Worm (Caenorhabditis elegans) whole organism, midembryonic: ENCODE results near the gene Y69A2AR.25.

Experiments
- T22C8.4 ChIP-seq: fragments of 200-800 bp; sonication (Bioruptor generic); IDR thresholded peaks from 2 replicates; pipeline ENCODE4 v1.3.6; 2022; ENCODE audit warnings: missing genetic modification characterization, missing compliant biosample characterization
- cog-1 ChIP-seq: sonication (generic microtip); optimal IDR thresholded peaks from 2 replicates; lab custom pipeline; 2016; ENCODE audit warnings: missing genetic modification characterization, missing compliant biosample characterization
- flt-1 ChIP-seq: fragments of 200-800 bp; sonication (Bioruptor generic); IDR thresholded peaks from 2 replicates; pipeline ENCODE4 v1.3.6; 2022; ENCODE audit warnings: missing genetic modification characterization, missing compliant biosample characterization
- klf-2 ChIP-seq: fragments of 200-800 bp; sonication (Bioruptor generic); conservative IDR thresholded peaks from 2 replicates; pipeline ENCODE4 v1.3.6; 2022; ENCODE audit warnings: missing genetic modification reagents, missing genetic modification characterization, missing compliant biosample characterization
- med-1 ChIP-seq: sonication (generic microtip); optimal IDR thresholded peaks from 2 replicates; lab custom pipeline; 2017; ENCODE audit warnings: missing genetic modification characterization, mild to moderate bottlenecking, missing compliant biosample characterization, antibody characterized with exemption, missing genetic modification reagents; ENCODE audit not compliant: insufficient read depth
- ref-1 ChIP-seq: fragments of 200-800 bp; sonication (Bioruptor generic); conservative IDR thresholded peaks from 2 replicates; pipeline ENCODE4 v1.3.6; 2022; ENCODE audit warnings: missing genetic modification reagents, missing genetic modification characterization, missing compliant biosample characterization
- tab-1 ChIP-seq: fragments of 200-800 bp; sonication (Bioruptor generic); IDR thresholded peaks from 2 replicates; pipeline ENCODE4 v1.3.6; 2022; ENCODE audit warnings: missing genetic modification characterization, missing compliant biosample characterization
- ztf-23 ChIP-seq: fragments of 200-800 bp; sonication (Bioruptor generic); IDR thresholded peaks from 2 replicates; pipeline ENCODE4 v1.3.6; 2022; ENCODE audit warnings: missing genetic modification reagents, missing genetic modification characterization, missing compliant biosample characterization
- ztf-29 ChIP-seq: fragments of 200-800 bp; sonication (Bioruptor generic); IDR thresholded peaks from 2 replicates; pipeline ENCODE4 v1.3.6; 2022; ENCODE audit warnings: missing genetic modification reagents, missing genetic modification characterization, missing compliant biosample characterization

The Y69A2AR.25 gene

DNA sequence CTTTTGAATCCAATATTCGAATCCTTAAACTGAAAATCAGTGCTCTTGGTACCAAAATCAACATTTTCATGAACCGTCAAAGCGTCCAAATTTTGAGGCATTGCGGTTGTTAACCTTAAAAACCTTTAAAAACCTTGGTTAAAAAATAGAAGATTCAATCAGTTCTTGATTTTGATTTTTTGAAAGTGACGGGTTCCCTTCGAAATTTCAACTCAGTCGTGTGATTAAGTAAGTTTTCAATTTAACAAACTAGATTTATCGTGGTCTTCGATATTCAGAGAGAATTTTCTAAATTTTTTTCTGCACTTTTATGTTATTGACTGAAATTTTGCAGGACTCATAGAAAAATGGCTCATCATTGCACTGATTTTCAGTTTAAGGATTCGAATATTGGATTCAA lies at the start of gene Y69A2AR.25, which contains the start of gene Y69A2AR.12:
Gene Y69A2AR.25 (minus strand): TSS at position 101 of the 400 bp plus-strand sequence.
Gene Y69A2AR.12 (plus strand): TSS at position 348 of the 400 bp plus-strand sequence.
- no peak for TF ChIP-seq ztf-23 (GFP tag; lab: Robert Waterston, UW)
- TF ChIP-seq flt-1 (GFP tag; lab: Robert Waterston, UW) = no peak
- TF ChIP-seq ztf-29 (GFP tag; lab: Robert Waterston, UW) = no peak

DNA sequence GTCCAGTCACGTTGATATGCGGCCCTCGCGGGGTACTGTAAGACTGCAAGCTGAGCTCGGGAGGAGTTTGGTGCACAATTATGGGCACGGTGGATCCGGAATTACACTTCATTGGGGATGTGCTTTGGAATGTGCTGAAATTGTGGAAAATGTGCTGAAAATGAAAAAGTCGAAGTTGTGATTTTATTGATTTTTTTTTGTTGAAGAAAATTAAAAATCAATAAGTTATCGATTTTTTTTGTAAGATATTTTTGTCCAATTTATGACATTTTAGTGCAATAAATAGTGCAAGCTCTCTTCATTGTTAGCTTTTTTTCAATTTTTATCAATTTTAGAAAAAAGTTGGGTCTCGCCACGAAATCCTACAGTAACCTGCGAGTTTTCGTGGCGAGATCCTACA lies 48.7 kb upstream of the Y69A2AR.25 start:
- TF ChIP-seq med-1 (no peak), tab-1 (GFP tag; lab: Robert Waterston, UW) (no peak), T22C8.4 (GFP tag; lab: Robert Waterston, UW) (peak; percentile 69; the same call in 1 of the 2 replicates), ztf-29 (GFP tag; lab: Robert Waterston, UW) (no peak), ref-1 (GFP tag; lab: Robert Waterston, UW) (no peak)

ce11 chrIV:2613754-2614244 lies 45.6 kb upstream of the Y69A2AR.25 start, which contains the start of gene daao-1:
TSS of gene daao-1 (plus strand) at chrIV:2614194.
- TF ChIP-seq ztf-29 (GFP tag; lab: Robert Waterston, UW) = no peak
- no peak for TF ChIP-seq T22C8.4 (GFP tag; lab: Robert Waterston, UW)
- no peak for TF ChIP-seq flt-1 (GFP tag; lab: Robert Waterston, UW)
- no peak for TF ChIP-seq ztf-23 (GFP tag; lab: Robert Waterston, UW)
- no peak for TF ChIP-seq med-1
- TF ChIP-seq cog-1 (tag; lab: Kevin White, UChicago) = no peak

- no peak for TF ChIP-seq ref-1 (GFP tag; lab: Robert Waterston, UW)
- no peak for TF ChIP-seq tab-1 (GFP tag; lab: Robert Waterston, UW)
- TF ChIP-seq klf-2 (GFP tag; lab: Robert Waterston, UW) = no peak
- TF ChIP-seq flt-1 (GFP tag; lab: Robert Waterston, UW) = no peak
- TF ChIP-seq T22C8.4 (GFP tag; lab: Robert Waterston, UW) = no peak
- TF ChIP-seq ztf-23 (GFP tag; lab: Robert Waterston, UW) = no peak
- TF ChIP-seq cog-1 (tag; lab: Kevin White, UChicago) = no peak
- TF ChIP-seq med-1 = no peak
- no peak for TF ChIP-seq ztf-29 (GFP tag; lab: Robert Waterston, UW)
Measured at ce11 chrIV:2613011-2613503, 44.9 kb upstream of the Y69A2AR.25 start, which contains the start of gene Y69A2AR.28. TSS of gene Y69A2AR.28 (minus strand) at chrIV:2613061.

- peak; percentile 28; the same call in 1 of the 2 replicates for TF ChIP-seq T22C8.4 (GFP tag; lab: Robert Waterston, UW)
- no peak for TF ChIP-seq med-1
Measured at ce11 chrIV:2610974-2611373, 42.8 kb upstream of the Y69A2AR.25 start.

DNA sequence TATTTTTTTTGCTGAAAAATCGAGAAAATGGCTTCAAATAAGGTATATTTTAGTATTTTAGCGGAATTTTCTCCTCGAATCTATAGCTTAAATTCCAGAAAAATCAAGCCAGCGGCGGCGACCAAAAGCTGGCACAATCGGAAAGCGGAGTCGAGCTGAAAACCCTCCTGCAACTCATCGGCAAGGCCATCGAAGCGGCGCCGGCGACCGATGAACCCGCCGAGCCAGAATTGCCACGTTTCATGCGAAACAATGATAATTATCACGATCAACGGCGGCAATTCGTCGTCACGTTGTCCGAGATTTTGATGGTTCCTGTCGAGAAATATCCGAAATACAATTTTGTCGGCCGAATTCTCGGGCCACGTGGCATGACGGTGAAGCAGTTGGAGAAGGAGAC lies 42.2 kb upstream of the Y69A2AR.25 start, which contains the start of gene Y69A2AR.32:
Gene Y69A2AR.32 (plus strand): TSS at position 28 of the 400 bp plus-strand sequence.
- TF ChIP-seq ztf-29 (GFP tag; lab: Robert Waterston, UW) (no peak), T22C8.4 (GFP tag; lab: Robert Waterston, UW) (no peak), tab-1 (GFP tag; lab: Robert Waterston, UW) (no peak), ztf-23 (GFP tag; lab: Robert Waterston, UW) (no peak), ref-1 (GFP tag; lab: Robert Waterston, UW) (no peak), flt-1 (GFP tag; lab: Robert Waterston, UW) (no peak), cog-1 (tag; lab: Kevin White, UChicago) (no peak), med-1 (no peak), klf-2 (GFP tag; lab: Robert Waterston, UW) (no peak)

- TF ChIP-seq med-1 (no peak), ztf-29 (GFP tag; lab: Robert Waterston, UW) (no peak), ref-1 (GFP tag; lab: Robert Waterston, UW) (no peak), ztf-23 (GFP tag; lab: Robert Waterston, UW) (no peak), T22C8.4 (GFP tag; lab: Robert Waterston, UW) (no peak), klf-2 (GFP tag; lab: Robert Waterston, UW) (no peak), tab-1 (GFP tag; lab: Robert Waterston, UW) (no peak), cog-1 (tag; lab: Kevin White, UChicago) (no peak), flt-1 (GFP tag; lab: Robert Waterston, UW) (no peak)
Measured at ce11 chrIV:2607513-2608101, 39.4 kb upstream of the Y69A2AR.25 start, which contains the start of gene vamp-7. TSS of gene vamp-7 (plus strand) at chrIV:2608051.

DNA sequence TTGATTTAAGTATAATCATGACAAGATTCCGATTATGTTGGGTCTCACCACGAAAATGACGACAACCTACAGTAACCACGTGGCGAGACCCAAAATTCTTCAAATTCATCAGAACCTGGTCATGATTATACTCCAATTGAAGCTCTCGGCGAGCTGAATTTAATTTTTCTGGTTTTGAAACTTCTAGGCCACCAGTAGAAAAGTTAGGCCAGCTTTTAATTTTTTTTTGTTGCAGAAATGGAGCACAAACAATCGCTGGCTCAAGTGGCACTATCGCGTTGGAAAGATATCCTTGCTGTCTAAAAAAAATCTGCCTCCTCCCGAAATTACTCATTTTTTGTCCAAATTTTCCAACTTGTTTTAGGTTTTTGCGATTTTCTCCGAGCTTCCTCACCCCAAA lies 38.4 kb upstream of the Y69A2AR.25 start:
- no peak for TF ChIP-seq klf-2 (GFP tag; lab: Robert Waterston, UW)
- no peak for TF ChIP-seq ztf-23 (GFP tag; lab: Robert Waterston, UW)
- no peak for TF ChIP-seq ztf-29 (GFP tag; lab: Robert Waterston, UW)
- no peak for TF ChIP-seq cog-1 (tag; lab: Kevin White, UChicago)
- no peak for TF ChIP-seq med-1
- no peak for TF ChIP-seq T22C8.4 (GFP tag; lab: Robert Waterston, UW)
- TF ChIP-seq flt-1 (GFP tag; lab: Robert Waterston, UW) = no peak
- TF ChIP-seq tab-1 (GFP tag; lab: Robert Waterston, UW) = no peak
- TF ChIP-seq ref-1 (GFP tag; lab: Robert Waterston, UW) = no peak

DNA sequence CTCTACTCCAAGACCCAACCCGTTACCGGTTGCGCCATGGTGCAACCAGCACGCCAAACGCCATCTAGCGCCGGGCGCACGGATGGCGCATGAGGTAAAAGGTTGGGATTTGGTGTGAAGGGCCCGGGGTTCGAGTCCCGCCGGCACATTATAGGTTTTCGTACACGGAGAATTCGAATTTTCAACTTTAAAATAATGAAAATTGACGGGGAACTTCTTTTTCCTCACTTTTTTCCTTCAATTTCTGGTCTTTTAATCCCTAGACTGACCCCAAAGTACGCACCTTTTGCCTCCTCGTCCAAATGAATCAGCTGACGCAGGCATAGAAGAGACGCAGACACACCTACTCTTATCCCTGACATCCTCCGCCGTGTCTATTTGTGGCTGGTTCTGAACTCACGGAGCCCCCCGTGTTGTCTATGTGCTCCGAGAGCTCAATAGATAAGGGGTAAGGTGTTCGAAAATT lies 35.4 kb upstream of the Y69A2AR.25 start:
- TF ChIP-seq T22C8.4 (GFP tag; lab: Robert Waterston, UW) = no peak
- no peak for TF ChIP-seq ztf-29 (GFP tag; lab: Robert Waterston, UW)
- no peak for TF ChIP-seq ref-1 (GFP tag; lab: Robert Waterston, UW)

- TF ChIP-seq T22C8.4 (GFP tag; lab: Robert Waterston, UW) = no peak
- no peak for TF ChIP-seq ref-1 (GFP tag; lab: Robert Waterston, UW)
- TF ChIP-seq klf-2 (GFP tag; lab: Robert Waterston, UW) = no peak
- TF ChIP-seq tab-1 (GFP tag; lab: Robert Waterston, UW) = no peak
- no peak for TF ChIP-seq ztf-23 (GFP tag; lab: Robert Waterston, UW)
- no peak for TF ChIP-seq ztf-29 (GFP tag; lab: Robert Waterston, UW)
- no peak for TF ChIP-seq flt-1 (GFP tag; lab: Robert Waterston, UW)
Measured at ce11 chrIV:2602862-2603189, 34.7 kb upstream of the Y69A2AR.25 start.
